Worm (Caenorhabditis elegans) whole organism, early embryonic: Measurements from ENCODE around the gene C53B4.3.

Experiments
- B0310.2 ChIP-seq: sonication (generic microtip); optimal IDR thresholded peaks from 2 replicates; lab custom pipeline; 2016; ENCODE audit warnings: mild to moderate bottlenecking, missing genetic modification characterization, missing compliant biosample characterization
- F13C5.2 ChIP-seq: sonication (generic microtip); optimal IDR thresholded peaks from 2 replicates; lab custom pipeline; 2017; ENCODE audit warnings: mild to moderate bottlenecking, missing genetic modification characterization, inconsistent platforms, missing compliant biosample characterization
- aly-1 ChIP-seq: sonication (generic microtip); optimal IDR thresholded peaks from 2 replicates; lab custom pipeline; 2016; ENCODE audit warnings: missing genetic modification characterization, missing compliant biosample characterization
- ama-1 ChIP-seq: fragments of 150-350 bp; optimal IDR thresholded peaks from 2 replicates; lab custom pipeline; 2014
- ceh-13 ChIP-seq: fragments of 200-800 bp; sonication (Bioruptor generic); optimal IDR thresholded peaks from 2 replicates; lab custom pipeline; 2018; ENCODE audit warnings: mild to moderate bottlenecking, missing genetic modification characterization, missing compliant biosample characterization
- ceh-36 ChIP-seq: sonication (generic microtip); optimal IDR thresholded peaks from 2 replicates; lab custom pipeline; 2016; ENCODE audit warnings: missing genetic modification characterization, inconsistent platforms, missing compliant biosample characterization
- ets-7 ChIP-seq: sonication (generic microtip); optimal IDR thresholded peaks from 2 replicates; lab custom pipeline; 2016; ENCODE audit warnings: missing genotype, missing genetic modification characterization, missing compliant biosample characterization
- flt-1 ChIP-seq: fragments of 200-800 bp; sonication (Bioruptor generic); IDR thresholded peaks from 2 replicates; pipeline ENCODE4 v1.3.6; 2022; ENCODE audit warnings: missing genetic modification characterization, missing compliant biosample characterization
- hmbx-1 ChIP-seq: sonication (generic microtip); optimal IDR thresholded peaks from 2 replicates; lab custom pipeline; 2016; ENCODE audit warnings: mild to moderate bottlenecking, missing genetic modification characterization, missing compliant biosample characterization
- hmg-4 ChIP-seq: fragments of 200-800 bp; sonication (Bioruptor generic); optimal IDR thresholded peaks from 2 replicates; lab custom pipeline; 2018; ENCODE audit warnings: mild to moderate bottlenecking, missing genetic modification characterization, missing compliant biosample characterization
- hnd-1 ChIP-seq: sonication (generic microtip); optimal IDR thresholded peaks from 2 replicates; lab custom pipeline; 2016; ENCODE audit warnings: missing genetic modification characterization, missing compliant biosample characterization
- pes-1 ChIP-seq: fragments of 200-800 bp; sonication (Bioruptor generic); IDR thresholded peaks from 2 replicates; pipeline ENCODE4 v1.3.6; 2022; ENCODE audit warnings: missing genetic modification reagents, missing genetic modification characterization, missing compliant biosample characterization
- scrt-1 ChIP-seq: fragments of 200-800 bp; sonication (Bioruptor generic); IDR thresholded peaks from 2 replicates; pipeline ENCODE4 v1.3.6; 2022; ENCODE audit warnings: missing genetic modification characterization, missing compliant biosample characterization
- sea-1 ChIP-seq: fragments of 200-800 bp; sonication (Bioruptor generic); conservative IDR thresholded peaks from 2 replicates; pipeline ENCODE4 v1.3.6; 2022; ENCODE audit warnings: missing genetic modification characterization, missing compliant biosample characterization
- tbx-11 ChIP-seq: fragments of 200-800 bp; sonication (Bioruptor generic); IDR thresholded peaks from 2 replicates; pipeline ENCODE4 v1.3.6; 2022; ENCODE audit warnings: missing genetic modification characterization, missing compliant biosample characterization
- tbx-37 ChIP-seq: fragments of 200-800 bp; sonication (Bioruptor generic); conservative IDR thresholded peaks from 2 replicates; pipeline ENCODE4 v1.3.6; 2022; ENCODE audit warnings: missing genetic modification reagents, missing genetic modification characterization, missing compliant biosample characterization
- tra-4 ChIP-seq: sonication (generic microtip); optimal IDR thresholded peaks from 2 replicates; lab custom pipeline; 2017; ENCODE audit warnings: missing genetic modification characterization, missing compliant biosample characterization

Gene C53B4.3

ce11 chrIV:8979062-8979612, 5.6 kb upstream of the C53B4.3 start:
- TF ChIP-seq ceh-13 (no peak), F13C5.2 (tag; lab: Kevin White, UChicago) (no peak), scrt-1 (GFP tag; lab: Robert Waterston, UW) (no peak), flt-1 (GFP tag; lab: Robert Waterston, UW) (no peak), hnd-1 (tag; lab: Kevin White, UChicago) (no peak)

- TF ChIP-seq F13C5.2 (tag; lab: Kevin White, UChicago) (no peak), tbx-11 (GFP tag; lab: Robert Waterston, UW) (no peak), aly-1 (no peak)
Observed at ce11 chrIV:8978047-8978446, 4.5 kb upstream of the C53B4.3 start.

DNA sequence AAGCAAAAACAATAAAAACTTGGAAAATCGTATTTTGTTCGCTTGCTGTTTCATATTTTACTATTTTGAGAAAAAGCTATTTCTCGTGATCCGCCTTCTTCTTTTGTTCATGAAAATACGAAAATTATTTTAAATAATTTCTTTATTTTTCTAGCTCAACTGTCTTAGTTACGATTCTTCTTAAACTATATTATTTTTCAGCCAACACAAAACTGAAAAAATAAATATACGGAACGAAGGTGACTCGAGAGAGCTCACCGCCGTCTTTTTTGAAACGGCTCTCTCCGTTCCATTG, 1.8 kb upstream of the C53B4.3 start, which contains the start of gene pdzd-8:
pdzd-8 (plus strand) TSS at position 196 of the 295 bp plus-strand sequence.
- TF ChIP-seq flt-1 (GFP tag; lab: Robert Waterston, UW) (no peak), pes-1 (no peak), ceh-13 (no peak), ets-7 (no peak), sea-1 (GFP tag; lab: Robert Waterston, UW) (no peak), ceh-36 (tag; lab: Kevin White, UChicago) (no peak), tbx-37 (GFP tag; lab: Robert Waterston, UW) (no peak), hmbx-1 (no peak), B0310.2 (tag; lab: Kevin White, UChicago) (no peak), F13C5.2 (tag; lab: Kevin White, UChicago) (no peak), ama-1 (lab: Kevin White, UChicago) (no peak)

- TF ChIP-seq scrt-1 (GFP tag; lab: Robert Waterston, UW) (no peak), sea-1 (GFP tag; lab: Robert Waterston, UW) (no peak), tra-4 (tag; lab: Kevin White, UChicago) (no peak), tbx-11 (GFP tag; lab: Robert Waterston, UW) (no peak), pes-1 (no peak), aly-1 (no peak), B0310.2 (tag; lab: Kevin White, UChicago) (no peak), ama-1 (lab: Kevin White, UChicago) (no peak), hmbx-1 (no peak), ceh-13 (no peak), flt-1 (GFP tag; lab: Robert Waterston, UW) (no peak), F13C5.2 (tag; lab: Kevin White, UChicago) (no peak), tbx-37 (GFP tag; lab: Robert Waterston, UW) (no peak), ets-7 (no peak), hnd-1 (tag; lab: Kevin White, UChicago) (no peak), ceh-36 (tag; lab: Kevin White, UChicago) (no peak), hmg-4 (no peak)
Observed at ce11 chrIV:8974543-8975330, 1.2 kb upstream of the C53B4.3 start.

DNA sequence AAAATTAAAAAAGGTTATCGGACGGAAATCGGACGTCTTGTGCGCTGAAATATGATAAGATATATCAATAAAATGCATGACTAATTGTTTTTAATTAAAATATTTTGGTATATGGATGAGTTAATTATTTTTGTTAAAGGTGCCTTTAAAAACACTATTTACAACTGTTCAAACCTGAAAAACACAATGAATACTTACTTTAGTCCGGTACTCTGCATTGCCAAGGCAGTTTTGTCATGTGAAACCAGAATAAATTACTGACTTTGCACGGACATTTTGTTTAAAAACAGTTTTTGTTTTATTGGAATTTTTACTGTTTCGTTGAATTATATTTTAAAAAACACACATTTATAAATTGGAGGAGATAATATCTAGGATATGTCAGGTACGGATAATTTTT, 5.5 kb downstream of the C53B4.3 start, which contains the start of gene suex-2:
suex-2 (plus strand) TSS at position 301 of the 400 bp plus-strand sequence.
- TF ChIP-seq hnd-1 (tag; lab: Kevin White, UChicago): no peak
- no peak for TF ChIP-seq ama-1 (lab: Kevin White, UChicago)
- no peak for TF ChIP-seq F13C5.2 (tag; lab: Kevin White, UChicago)
- TF ChIP-seq sea-1 (GFP tag; lab: Robert Waterston, UW): no peak
- no peak for TF ChIP-seq B0310.2 (tag; lab: Kevin White, UChicago)
- TF ChIP-seq flt-1 (GFP tag; lab: Robert Waterston, UW): no peak
- no peak for TF ChIP-seq tbx-37 (GFP tag; lab: Robert Waterston, UW)
- no peak for TF ChIP-seq ceh-36 (tag; lab: Kevin White, UChicago)
- TF ChIP-seq aly-1: no peak
- TF ChIP-seq scrt-1 (GFP tag; lab: Robert Waterston, UW): no peak

DNA sequence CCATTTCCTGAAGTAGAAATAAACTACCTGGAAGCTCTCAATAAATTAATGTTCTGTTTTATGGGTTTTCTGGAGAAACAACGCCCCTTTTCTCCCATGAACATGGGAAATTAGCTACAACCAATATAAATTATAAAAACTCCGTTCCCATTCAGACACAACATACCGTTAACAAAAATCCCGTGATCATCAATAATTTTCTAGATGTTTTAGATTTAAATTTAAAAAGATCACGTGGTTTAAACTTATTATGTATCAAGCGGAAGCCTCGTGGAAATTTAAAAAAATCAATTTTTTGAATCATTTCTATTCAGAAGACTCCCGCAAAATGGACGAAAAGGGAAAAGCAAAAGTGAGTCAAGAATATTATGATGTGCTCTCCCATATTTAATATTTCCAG, 7.6 kb downstream of the C53B4.3 start, which contains the start of gene C53B4.2:
C53B4.2 (plus strand) TSS at position 301 of the 400 bp plus-strand sequence.
- TF ChIP-seq ets-7 (no peak), ama-1 (lab: Kevin White, UChicago) (no peak), scrt-1 (GFP tag; lab: Robert Waterston, UW) (no peak), flt-1 (GFP tag; lab: Robert Waterston, UW) (no peak), ceh-36 (tag; lab: Kevin White, UChicago) (no peak), B0310.2 (tag; lab: Kevin White, UChicago) (no peak), tbx-11 (GFP tag; lab: Robert Waterston, UW) (no peak), F13C5.2 (tag; lab: Kevin White, UChicago) (no peak), tra-4 (tag; lab: Kevin White, UChicago) (no peak), hmbx-1 (no peak), pes-1 (no peak), aly-1 (no peak), hnd-1 (tag; lab: Kevin White, UChicago) (no peak), tbx-37 (GFP tag; lab: Robert Waterston, UW) (no peak), sea-1 (GFP tag; lab: Robert Waterston, UW) (no peak), hmg-4 (no peak), ceh-13 (no peak)

ce11 chrIV:8964042-8964441, 9.5 kb downstream of the C53B4.3 start:
- peak; percentile 86 for TF ChIP-seq scrt-1 (GFP tag; lab: Robert Waterston, UW)
- peak; percentile 87 for TF ChIP-seq flt-1 (GFP tag; lab: Robert Waterston, UW)
- peak; percentile 84 for TF ChIP-seq sea-1 (GFP tag; lab: Robert Waterston, UW)
- TF ChIP-seq tbx-37 (GFP tag; lab: Robert Waterston, UW): peak; percentile 78
- TF ChIP-seq tbx-11 (GFP tag; lab: Robert Waterston, UW): peak; percentile 82
- TF ChIP-seq pes-1: peak; percentile 92
